Fruit fly (Drosophila melanogaster): ENCODE data around the gene aly.

The aly gene

dm6 chr3L:3054851-3055250, 28.5 kb upstream of the aly start, which contains the start of gene CG16753 (continued):
- no peak for TF ChIP-seq Oli (tag; optimal IDR thresholded peaks at IDR 0.05)
- TF ChIP-seq Optix (GFP tag; IDR thresholded peaks at IDR 0.05), result no peak
- TF ChIP-seq Asciz (GFP tag; optimal IDR thresholded peaks at IDR 0.05), result no peak
- no peak for TF ChIP-seq CG32767 (GFP tag; IDR thresholded peaks at IDR 0.05)
- TF ChIP-seq amos (GFP tag; IDR thresholded peaks at IDR 0.05; ENCODE audit: partially characterized antibody), result peak; percentile 9; the same call in 1 of the 2 replicates
- TF ChIP-seq Hmr (GFP tag; optimal IDR thresholded peaks at IDR 0.05), result no peak
- no peak for TF ChIP-seq CG7556 (GFP tag; optimal IDR thresholded peaks at IDR 0.05)
- TF ChIP-seq Hsf (GFP tag; optimal IDR thresholded peaks at IDR 0.05), result no peak
- no peak for TF ChIP-seq sisA (GFP tag; IDR thresholded peaks at IDR 0.05)
- TF ChIP-seq fd64A (GFP tag; optimal IDR thresholded peaks at IDR 0.05), result no peak
- TF ChIP-seq CG9876 (GFP tag; optimal IDR thresholded peaks at IDR 0.05), result no peak
- TF ChIP-seq Xrp1 (GFP tag; IDR thresholded peaks at IDR 0.05), result no peak
- no peak for TF ChIP-seq CG1792 (GFP tag; optimal IDR thresholded peaks at IDR 0.05)
- TF ChIP-seq trem (tag; optimal IDR thresholded peaks at IDR 0.05), result peak; percentile 51
- TF ChIP-seq Antp (GFP tag; optimal IDR thresholded peaks at IDR 0.05), result no peak
- no peak for TF ChIP-seq CG18262 (tag; optimal IDR thresholded peaks at IDR 0.05)
- no peak for TF ChIP-seq sqz (GFP tag; optimal IDR thresholded peaks at IDR 0.05)
- no peak for TF ChIP-seq gcm (GFP tag; optimal IDR thresholded peaks at IDR 0.05)
- no peak for TF ChIP-seq CG6765 (GFP tag; optimal IDR thresholded peaks at IDR 0.05)
- no peak for TF ChIP-seq bsh (GFP tag; optimal IDR thresholded peaks at IDR 0.05)
- TF ChIP-seq vvl (GFP tag; IDR thresholded peaks at IDR 0.05), result no peak
- no peak for TF ChIP-seq phol (tag; optimal IDR thresholded peaks at IDR 0.05)
- no peak for TF ChIP-seq CG4730 (GFP tag; IDR thresholded peaks at IDR 0.05)
- TF ChIP-seq CG1233 (GFP tag; optimal IDR thresholded peaks at IDR 0.05), result no peak
- no peak for TF ChIP-seq BtbVII (GFP tag; optimal IDR thresholded peaks at IDR 0.05)
- TF ChIP-seq CHES-1-like (GFP tag; optimal IDR thresholded peaks at IDR 0.05), result no peak
- TF ChIP-seq CG42726 (GFP tag; IDR thresholded peaks at IDR 0.05; ENCODE audit: partially characterized antibody), result no peak
- TF ChIP-seq CG16863 (GFP tag; optimal IDR thresholded peaks at IDR 0.05), result no peak
- TF ChIP-seq CG18476 (GFP tag; optimal IDR thresholded peaks at IDR 0.05), result no peak
- no peak for TF ChIP-seq CG6175 (GFP tag; IDR thresholded peaks at IDR 0.05)
- no peak for TF ChIP-seq CG18011 (GFP tag; optimal IDR thresholded peaks at IDR 0.05)
- no peak for TF ChIP-seq Stat92E (GFP tag; optimal IDR thresholded peaks at IDR 0.05)
- TF ChIP-seq caup (GFP tag; optimal IDR thresholded peaks at IDR 0.05; ENCODE audit: severe bottlenecking), result no peak
- TF ChIP-seq CG8944 (GFP tag; optimal IDR thresholded peaks at IDR 0.05), result no peak
- no peak for TF ChIP-seq dan (GFP tag; IDR thresholded peaks at IDR 0.05)
- no peak for TF ChIP-seq Dek (tag; optimal IDR thresholded peaks at IDR 0.05)
- TF ChIP-seq CG12104 (GFP tag; optimal IDR thresholded peaks at IDR 0.05), result no peak
- TF ChIP-seq gcm2 (GFP tag; optimal IDR thresholded peaks at IDR 0.05), result no peak
- TF ChIP-seq CG3838 (GFP tag; optimal IDR thresholded peaks at IDR 0.05), result no peak
- no peak for TF ChIP-seq usp (GFP tag; optimal IDR thresholded peaks at IDR 0.05)
- TF ChIP-seq sug (tag; optimal IDR thresholded peaks at IDR 0.05), result no peak
- no peak for TF ChIP-seq peb (GFP tag; IDR thresholded peaks at IDR 0.05)
- no peak for TF ChIP-seq Oaz (GFP tag; IDR thresholded peaks at IDR 0.05)
- TF ChIP-seq CG8281 (tag; optimal IDR thresholded peaks at IDR 0.05), result no peak
- TF ChIP-seq CG7372 (GFP tag; IDR thresholded peaks at IDR 0.05), result no peak
- TF ChIP-seq CG14710 (tag; optimal IDR thresholded peaks at IDR 0.05), result peak; percentile 100
- no peak for TF ChIP-seq Rfx (GFP tag; IDR thresholded peaks at IDR 0.05)
- TF ChIP-seq CG8290 (GFP tag; optimal IDR thresholded peaks at IDR 0.05), result no peak
- TF ChIP-seq CG8290 (tag; optimal IDR thresholded peaks at IDR 0.05), result peak in 1 of 2 experiments; percentile 7
- TF ChIP-seq B-H1 (GFP tag; IDR thresholded peaks at IDR 0.05), result no peak
- TF ChIP-seq oc (tag; optimal IDR thresholded peaks at IDR 0.05), result peak; percentile 87
- no peak for TF ChIP-seq Neu2 (GFP tag; optimal IDR thresholded peaks at IDR 0.05; ENCODE audit: borderline replicate concordance)

Data from whole organism, embryonic.